Fruit fly (Drosophila melanogaster) whole organism, adult: ENCODE data around the gene mRpL30.

ENCODE experiments used
- CG11617 ChIP-seq: fragments of 200-800 bp; sonication (Bioruptor generic); optimal IDR thresholded peaks from 2 replicates; lab custom pipeline; 2017; ENCODE audit warnings: mild to moderate bottlenecking, missing biosample characterization, missing genetic modification reagents, missing genetic modification characterization
- CG12768 ChIP-seq: fragments of 200-800 bp; sonication (Bioruptor generic); optimal IDR thresholded peaks from 2 replicates; lab custom pipeline; 2017; ENCODE audit warnings: missing biosample characterization, missing genetic modification characterization, mild to moderate bottlenecking, moderate library complexity, missing genetic modification reagents
- CG14711 ChIP-seq: fragments of 200-800 bp; sonication (Bioruptor generic); optimal IDR thresholded peaks from 2 replicates; lab custom pipeline; 2018; ENCODE audit warnings: missing biosample characterization, mild to moderate bottlenecking, missing genetic modification characterization, moderate library complexity
- CG1620 ChIP-seq: fragments of 200-800 bp; sonication (Bioruptor generic); optimal IDR thresholded peaks from 2 replicates; lab custom pipeline; 2016; ENCODE audit warnings: missing biosample characterization, missing genetic modification characterization
- CG33017 ChIP-seq: fragments of 200-800 bp; sonication (Bioruptor generic); optimal IDR thresholded peaks from 2 replicates; lab custom pipeline; 2018; ENCODE audit warnings: missing biosample characterization, mild to moderate bottlenecking, missing genetic modification characterization, moderate library complexity
- CG5204 ChIP-seq: fragments of 200-800 bp; sonication (Bioruptor generic); optimal IDR thresholded peaks from 2 replicates; lab custom pipeline; 2016; ENCODE audit warnings: missing biosample characterization, missing genetic modification characterization
- CG7045 ChIP-seq: fragments of 200-800 bp; sonication (Bioruptor generic); optimal IDR thresholded peaks from 2 replicates; lab custom pipeline; 2017; ENCODE audit warnings: missing biosample characterization, mild to moderate bottlenecking, missing genetic modification characterization
- CG7101 ChIP-seq: fragments of 200-800 bp; sonication (Bioruptor generic); optimal IDR thresholded peaks from 2 replicates; lab custom pipeline; 2018; ENCODE audit warnings: missing biosample characterization, mild to moderate bottlenecking, missing genetic modification characterization, moderate library complexity
- Clk ChIP-seq: fragments of 200-800 bp; sonication (Bioruptor generic); optimal IDR thresholded peaks from 2 replicates; lab custom pipeline; 2017; ENCODE audit warnings: missing biosample characterization, missing genetic modification characterization
- Crg-1 ChIP-seq: fragments of 200-800 bp; sonication (Bioruptor generic); optimal IDR thresholded peaks from 2 replicates; lab custom pipeline; 2016; ENCODE audit warnings: missing biosample characterization, missing genetic modification characterization
- Hr96 ChIP-seq: fragments of 200-800 bp; sonication (Bioruptor generic); optimal IDR thresholded peaks from 2 replicates; lab custom pipeline; 2016; ENCODE audit warnings: missing biosample characterization, missing genetic modification characterization
- Mnt ChIP-seq: fragments of 200-800 bp; sonication (Bioruptor generic); optimal IDR thresholded peaks from 2 replicates; lab custom pipeline; 2016; ENCODE audit warnings: missing biosample characterization, mild to moderate bottlenecking, missing genetic modification characterization
- bab1 ChIP-seq: fragments of 200-800 bp; sonication (Bioruptor generic); optimal IDR thresholded peaks from 3 replicates; lab custom pipeline; 2019; ENCODE audit warnings: missing biosample characterization, mild to moderate bottlenecking, missing genetic modification characterization, moderate library complexity
- cic ChIP-seq: fragments of 200-800 bp; sonication (Bioruptor generic); optimal IDR thresholded peaks from 2 replicates; lab custom pipeline; 2017; ENCODE audit warnings: missing biosample characterization, mild to moderate bottlenecking, missing genetic modification characterization, moderate library complexity
- cnc ChIP-seq, 2 experiments: fragments of >200 bp; optimal IDR thresholded peaks; 2 replicates each; lab custom pipeline; 2017
- kay ChIP-seq: fragments of 200-800 bp; sonication (Bioruptor generic); peaks from one replicate; lab custom pipeline; 2016; ENCODE audit warnings: missing biosample characterization, missing genetic modification characterization, borderline replicate concordance
- ovo ChIP-seq: fragments of 200-800 bp; sonication (Bioruptor generic); optimal IDR thresholded peaks from 2 replicates; lab custom pipeline; 2016; ENCODE audit warnings: missing biosample characterization, missing genetic modification characterization
- pad ChIP-seq: fragments of 200-800 bp; sonication (Bioruptor generic); optimal IDR thresholded peaks from 3 replicates; lab custom pipeline; 2017; ENCODE audit warnings: missing biosample characterization, missing genetic modification characterization, mild to moderate bottlenecking, moderate library complexity, missing genetic modification reagents
- tj ChIP-seq: fragments of 200-800 bp; sonication (Bioruptor generic); optimal IDR thresholded peaks from 3 replicates; lab custom pipeline; 2017; ENCODE audit warnings: missing biosample characterization, mild to moderate bottlenecking, missing genetic modification characterization, moderate library complexity
- toe ChIP-seq: fragments of 200-800 bp; sonication (Bioruptor generic); optimal IDR thresholded peaks from 2 replicates; lab custom pipeline; 2016; ENCODE audit warnings: missing biosample characterization, missing genetic modification characterization

Gene mRpL30

dm6 chrX:4666650-4667360 lies 19.1 kb downstream of the mRpL30 start, which contains the start of gene CG3009:
Gene CG3009, minus strand, starts transcription at chrX:4666700.
- TF ChIP-seq CG12768 (GFP tag; lab: Kevin White, UChicago) (peak; percentile 93), CG7101 (peak; percentile 92), CG14711 (peak; percentile 86), CG33017 (peak; percentile 83), CG1620 (GFP tag; lab: Kevin White, UChicago) (peak; percentile 87), CG7045 (GFP tag; lab: Kevin White, UChicago) (peak; percentile 91), pad (GFP tag; lab: Kevin White, UChicago) (peak; percentile 80), Crg-1 (GFP tag; lab: Kevin White, UChicago) (peak; percentile 78), cic (GFP tag; lab: Kevin White, UChicago) (peak; percentile 19), CG11617 (peak; percentile 90), tj (GFP tag; lab: Kevin White, UChicago) (peak; percentile 77), CG5204 (peak; percentile 86), bab1 (GFP tag; lab: Kevin White, UChicago) (peak; percentile 95), Mnt (peak; percentile 89), Hr96 (GFP tag; lab: Kevin White, UChicago) (peak; percentile 96), Clk (GFP tag; lab: Kevin White, UChicago) (peak; percentile 86), cnc (optimal IDR thresholded peaks at IDR 0.05; lab: Kevin White, UChicago) (no peak), kay (peak; percentile 60), toe (GFP tag; lab: Kevin White, UChicago) (peak; percentile 79), ovo (GFP tag; lab: Kevin White, UChicago) (peak; percentile 86)

- TF ChIP-seq kay (no peak), CG5204 (no peak)
Observed at dm6 chrX:4669438-4669837, 21.8 kb downstream of the mRpL30 start.

DNA sequence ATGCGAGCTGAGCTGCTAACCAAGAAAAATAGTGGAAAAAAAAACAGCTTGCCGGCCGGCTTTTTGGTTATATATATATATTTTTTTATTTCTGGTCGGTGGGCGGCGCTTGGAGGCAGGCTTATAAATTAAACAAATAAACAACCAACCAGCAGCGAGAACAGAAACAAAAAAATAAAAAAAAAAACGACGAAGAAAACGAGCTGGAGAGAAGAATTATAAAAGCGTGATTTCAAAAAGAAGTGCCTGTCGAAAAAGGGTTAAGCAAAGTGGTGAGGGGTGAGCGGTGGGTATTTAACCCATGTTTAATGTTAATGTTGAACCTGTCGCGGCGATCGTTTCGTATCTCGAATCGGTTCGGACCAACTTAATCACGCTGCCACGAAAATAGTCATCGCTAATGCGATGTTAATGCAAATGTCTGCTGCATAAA lies 23.5 kb downstream of the mRpL30 start:
- no peak for TF ChIP-seq tj (GFP tag; lab: Kevin White, UChicago)
- TF ChIP-seq CG7045 (GFP tag; lab: Kevin White, UChicago): no peak
- TF ChIP-seq cic (GFP tag; lab: Kevin White, UChicago): no peak
- TF ChIP-seq ovo (GFP tag; lab: Kevin White, UChicago): no peak

DNA sequence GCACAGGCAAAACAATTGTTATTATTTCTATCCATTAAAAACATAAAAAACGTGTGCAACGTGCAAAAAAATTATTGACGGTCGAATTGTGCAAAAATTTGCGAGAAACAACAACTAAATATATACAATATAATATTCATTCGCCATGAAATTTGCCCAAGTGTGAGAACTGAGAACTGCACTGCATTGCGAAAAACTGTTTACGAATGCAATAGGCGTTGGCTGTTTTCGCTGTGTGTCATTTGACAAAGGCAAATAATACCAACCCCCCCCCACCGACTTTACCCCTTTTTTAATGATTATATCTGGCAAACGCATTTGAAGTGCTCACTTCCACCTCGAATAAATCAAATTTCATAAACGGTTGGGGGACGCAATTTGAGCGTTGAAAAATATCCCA lies 27.4 kb downstream of the mRpL30 start:
- TF ChIP-seq cnc (optimal IDR thresholded peaks at IDR 0.05; lab: Kevin White, UChicago) (no peak), CG11617 (no peak), CG1620 (GFP tag; lab: Kevin White, UChicago) (no peak), kay (peak; percentile 72), CG7045 (GFP tag; lab: Kevin White, UChicago) (no peak), ovo (GFP tag; lab: Kevin White, UChicago) (no peak), CG33017 (no peak), bab1 (GFP tag; lab: Kevin White, UChicago) (no peak), cic (GFP tag; lab: Kevin White, UChicago) (no peak), CG5204 (no peak), Mnt (no peak), pad (GFP tag; lab: Kevin White, UChicago) (peak; percentile 7), CG12768 (GFP tag; lab: Kevin White, UChicago) (no peak), Hr96 (GFP tag; lab: Kevin White, UChicago) (no peak), toe (GFP tag; lab: Kevin White, UChicago) (no peak), tj (GFP tag; lab: Kevin White, UChicago) (peak; percentile 99), Clk (GFP tag; lab: Kevin White, UChicago) (no peak), CG14711 (no peak)

dm6 chrX:4677427-4677826 lies 29.8 kb downstream of the mRpL30 start:
- TF ChIP-seq Mnt (no peak), CG1620 (GFP tag; lab: Kevin White, UChicago) (no peak), Crg-1 (GFP tag; lab: Kevin White, UChicago) (no peak), Clk (GFP tag; lab: Kevin White, UChicago) (no peak), pad (GFP tag; lab: Kevin White, UChicago) (no peak), CG14711 (no peak), tj (GFP tag; lab: Kevin White, UChicago) (no peak), CG7101 (no peak), CG12768 (GFP tag; lab: Kevin White, UChicago) (no peak), cnc (optimal IDR thresholded peaks at IDR 0.05; lab: Kevin White, UChicago) (no peak), kay (no peak), CG7045 (GFP tag; lab: Kevin White, UChicago) (no peak), CG11617 (no peak), toe (GFP tag; lab: Kevin White, UChicago) (no peak)

dm6 chrX:4678146-4678912 lies 30.7 kb downstream of the mRpL30 start:
- TF ChIP-seq toe (GFP tag; lab: Kevin White, UChicago): no peak
- no peak for TF ChIP-seq kay
- TF ChIP-seq CG33017: no peak
- peak; percentile 11 for TF ChIP-seq Mnt
- no peak for TF ChIP-seq ovo (GFP tag; lab: Kevin White, UChicago)
